Worm (Caenorhabditis elegans): Measurements from ENCODE around the gene nhr-180.

Gene nhr-180

ce11 chrV:667459-667858 lies at the start of gene nhr-180:
TSS of gene nhr-180 (minus strand) at chrV:667510.
- TF ChIP-seq ZK185.1 (tag; optimal IDR thresholded peaks at IDR 0.05; ENCODE audit: poor library complexity, severe bottlenecking): no peak
- TF ChIP-seq Y53G8AR.9 (GFP tag; conservative IDR thresholded peaks at IDR 0.05): no peak
- no peak for TF ChIP-seq rpc-1 (optimal IDR thresholded peaks at IDR 0.05)
- TF ChIP-seq rpc-1 (tag; optimal IDR thresholded peaks at IDR 0.05): no peak
- TF ChIP-seq snpc-1.3 (tag; optimal IDR thresholded peaks at IDR 0.05; ENCODE audit: insufficient read depth): no peak
- no peak for TF ChIP-seq ztf-3 (GFP tag; optimal IDR thresholded peaks at IDR 0.05)
- TF ChIP-seq attf-5 (GFP tag; optimal IDR thresholded peaks at IDR 0.05): peak; percentile 23
- no peak for TF ChIP-seq zfh-2 (GFP tag; conservative IDR thresholded peaks at IDR 0.05)
- TF ChIP-seq nhr-80 (tag; optimal IDR thresholded peaks at IDR 0.05): peak; percentile 58
- no peak for TF ChIP-seq ztf-6 (GFP tag; IDR thresholded peaks at IDR 0.05)
- peak; percentile 47; the same call in 1 of the 2 replicates for TF ChIP-seq hmg-1.2 (GFP tag; IDR thresholded peaks at IDR 0.05)

ce11 chrV:712882-713281 lies 45.6 kb upstream of the nhr-180 start, which contains the start of gene cyp-33C11:
TSS of gene cyp-33C11 (minus strand) at chrV:712982.
- TF ChIP-seq T26A5.8 (tag; optimal IDR thresholded peaks at IDR 0.05) (no peak), snpc-4 (GFP tag; optimal IDR thresholded peaks at IDR 0.05) (no peak), snpc-4 (tag; optimal IDR thresholded peaks at IDR 0.05) (no peak), snpc-3.4 (tag; optimal IDR thresholded peaks at IDR 0.05) (no peak), tbp1 (GFP tag; optimal IDR thresholded peaks at IDR 0.05) (no peak), cebp-2 (GFP tag; IDR thresholded peaks at IDR 0.05) (no peak), hmg-20 (GFP tag; IDR thresholded peaks at IDR 0.05) (no peak), Y67H2A.10 (GFP tag; conservative IDR thresholded peaks at IDR 0.05) (no peak), lag-1 (GFP tag; IDR thresholded peaks at IDR 0.05) (no peak), F10E7.11 (tag; optimal IDR thresholded peaks at IDR 0.05) (no peak), dpff-1 (tag; optimal IDR thresholded peaks at IDR 0.05) (no peak), madf-3 (GFP tag; IDR thresholded peaks at IDR 0.05) (no peak), D2030.7 (GFP tag; IDR thresholded peaks at IDR 0.05) (no peak), lsy-27 (tag; optimal IDR thresholded peaks at IDR 0.05; ENCODE audit: borderline replicate concordance, insufficient read depth) (no peak)

- TF ChIP-seq nhr-27 (tag; optimal IDR thresholded peaks at IDR 0.05) (no peak), ceh-40 (GFP tag; IDR thresholded peaks at IDR 0.05) (no peak), lsl-1 (GFP tag; optimal IDR thresholded peaks at IDR 0.05) (no peak), mes-4 (tag; optimal IDR thresholded peaks at IDR 0.05) (no peak), ztf-26 (tag; optimal IDR thresholded peaks at IDR 0.05) (no peak), aptf-3 (GFP tag; IDR thresholded peaks at IDR 0.05) (no peak), F33H1.4 (GFP tag; IDR thresholded peaks at IDR 0.05) (no peak), nfya-2 (GFP tag; IDR thresholded peaks at IDR 0.05) (no peak)
Observed at ce11 chrV:708808-709207, 41.5 kb upstream of the nhr-180 start, which contains the start of gene srbc-39. TSS of gene srbc-39 (plus strand) at chrV:709108.

ce11 chrV:706918-707317 lies 39.6 kb upstream of the nhr-180 start, which contains the start of gene srbc-38:
TSS of gene srbc-38 (plus strand) at chrV:707218.
- no peak for TF ChIP-seq pha-4 (tag; optimal IDR thresholded peaks at IDR 0.05)
- TF ChIP-seq attf-3 (GFP tag; conservative IDR thresholded peaks at IDR 0.05): no peak

Data from whole organism, young adult.